Worm (Caenorhabditis elegans): ENCODE measurements around the gene F47E1.20.

Gene F47E1.20

ce11 chrX:9091380-9091779, 42.6 kb downstream of the F47E1.20 start:
- TF ChIP-seq pes-1 (GFP tag; IDR thresholded peaks at IDR 0.05): peak; percentile 85
- no peak for TF ChIP-seq aly-1 (tag; optimal IDR thresholded peaks at IDR 0.05)
- TF ChIP-seq F13C5.2 (tag; optimal IDR thresholded peaks at IDR 0.05): peak; percentile 19
- peak; percentile 40 for TF ChIP-seq ceh-36 (tag; optimal IDR thresholded peaks at IDR 0.05)
- 0 out of 2 replicates have a peak, but pooled peaks have one; percentile 7 for TF ChIP-seq tbx-11 (GFP tag; IDR thresholded peaks at IDR 0.05)
- no peak for TF ChIP-seq ama-1 (optimal IDR thresholded peaks at IDR 0.05)
- peak; percentile 67; the same call in 1 of the 2 replicates for TF ChIP-seq sea-1 (GFP tag; conservative IDR thresholded peaks at IDR 0.05)
- TF ChIP-seq ceh-13 (GFP tag; optimal IDR thresholded peaks at IDR 0.05): no peak
- peak; percentile 66 for TF ChIP-seq tbx-37 (GFP tag; conservative IDR thresholded peaks at IDR 0.05)
- TF ChIP-seq hnd-1 (tag; optimal IDR thresholded peaks at IDR 0.05): peak; percentile 44
- peak; percentile 64 for TF ChIP-seq scrt-1 (GFP tag; IDR thresholded peaks at IDR 0.05)
- TF ChIP-seq flt-1 (GFP tag; IDR thresholded peaks at IDR 0.05): peak; percentile 74
- peak; percentile 9 for TF ChIP-seq ets-7 (tag; optimal IDR thresholded peaks at IDR 0.05)
- TF ChIP-seq hmg-4 (GFP tag; optimal IDR thresholded peaks at IDR 0.05): peak; percentile 40

DNA sequence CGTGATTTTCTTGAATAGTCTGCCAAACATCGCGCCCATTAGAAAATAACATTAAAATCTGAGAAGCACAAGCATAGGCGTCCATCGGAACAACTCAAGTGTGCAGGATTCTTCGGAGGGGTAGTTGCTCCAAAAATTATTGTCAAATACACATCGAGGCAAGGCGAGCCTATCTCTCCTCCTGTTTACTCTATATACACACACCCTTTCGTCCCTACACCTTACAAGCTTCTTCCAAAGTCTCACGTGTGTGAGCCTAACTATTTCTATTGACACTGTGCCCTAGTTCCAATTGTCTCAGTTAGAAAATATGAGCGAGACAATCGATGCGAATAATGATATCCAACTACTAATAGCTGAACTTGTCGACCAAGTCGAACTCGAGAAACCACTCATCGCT, 43.1 kb downstream of the F47E1.20 start:
- TF ChIP-seq scrt-1 (GFP tag; IDR thresholded peaks at IDR 0.05): no peak
- no peak for TF ChIP-seq sea-1 (GFP tag; conservative IDR thresholded peaks at IDR 0.05)
- TF ChIP-seq ets-7 (tag; optimal IDR thresholded peaks at IDR 0.05): no peak

ce11 chrX:9096861-9097260, 48.1 kb downstream of the F47E1.20 start:
- TF ChIP-seq B0310.2 (tag; optimal IDR thresholded peaks at IDR 0.05): no peak
- TF ChIP-seq hmbx-1 (tag; optimal IDR thresholded peaks at IDR 0.05): no peak
- TF ChIP-seq ama-1 (optimal IDR thresholded peaks at IDR 0.05): no peak
- TF ChIP-seq hnd-1 (tag; optimal IDR thresholded peaks at IDR 0.05): no peak
- no peak for TF ChIP-seq ceh-13 (GFP tag; optimal IDR thresholded peaks at IDR 0.05)
- TF ChIP-seq tbx-11 (GFP tag; IDR thresholded peaks at IDR 0.05): no peak
- no peak for TF ChIP-seq ets-7 (tag; optimal IDR thresholded peaks at IDR 0.05)
- TF ChIP-seq pes-1 (GFP tag; IDR thresholded peaks at IDR 0.05): no peak
- no peak for TF ChIP-seq ceh-36 (tag; optimal IDR thresholded peaks at IDR 0.05)
- no peak for TF ChIP-seq hmg-4 (GFP tag; optimal IDR thresholded peaks at IDR 0.05)
- TF ChIP-seq tbx-37 (GFP tag; conservative IDR thresholded peaks at IDR 0.05): no peak

ce11 chrX:9102150-9102549, 53.4 kb downstream of the F47E1.20 start:
- TF ChIP-seq scrt-1 (GFP tag; IDR thresholded peaks at IDR 0.05) (no peak), hmg-4 (GFP tag; optimal IDR thresholded peaks at IDR 0.05) (peak; percentile 74)

ce11 chrX:9103048-9103447, 54.3 kb downstream of the F47E1.20 start:
- TF ChIP-seq pes-1 (GFP tag; IDR thresholded peaks at IDR 0.05) (no peak), tbx-37 (GFP tag; conservative IDR thresholded peaks at IDR 0.05) (no peak), hmg-4 (GFP tag; optimal IDR thresholded peaks at IDR 0.05) (no peak), ets-7 (tag; optimal IDR thresholded peaks at IDR 0.05) (no peak), B0310.2 (tag; optimal IDR thresholded peaks at IDR 0.05) (no peak), hmbx-1 (tag; optimal IDR thresholded peaks at IDR 0.05) (no peak), sea-1 (GFP tag; conservative IDR thresholded peaks at IDR 0.05) (no peak), ama-1 (optimal IDR thresholded peaks at IDR 0.05) (no peak), tbx-11 (GFP tag; IDR thresholded peaks at IDR 0.05) (no peak), F13C5.2 (tag; optimal IDR thresholded peaks at IDR 0.05) (no peak), hnd-1 (tag; optimal IDR thresholded peaks at IDR 0.05) (no peak), aly-1 (tag; optimal IDR thresholded peaks at IDR 0.05) (no peak), flt-1 (GFP tag; IDR thresholded peaks at IDR 0.05) (no peak), ceh-13 (GFP tag; optimal IDR thresholded peaks at IDR 0.05) (no peak), ceh-36 (tag; optimal IDR thresholded peaks at IDR 0.05) (no peak), tra-4 (tag; optimal IDR thresholded peaks at IDR 0.05) (no peak), scrt-1 (GFP tag; IDR thresholded peaks at IDR 0.05) (no peak)

- TF ChIP-seq tbx-37 (GFP tag; conservative IDR thresholded peaks at IDR 0.05) (no peak), ets-7 (tag; optimal IDR thresholded peaks at IDR 0.05) (no peak), F13C5.2 (tag; optimal IDR thresholded peaks at IDR 0.05) (no peak), tra-4 (tag; optimal IDR thresholded peaks at IDR 0.05) (no peak), scrt-1 (GFP tag; IDR thresholded peaks at IDR 0.05) (no peak), aly-1 (tag; optimal IDR thresholded peaks at IDR 0.05) (no peak), tbx-11 (GFP tag; IDR thresholded peaks at IDR 0.05) (no peak), hmbx-1 (tag; optimal IDR thresholded peaks at IDR 0.05) (no peak), sea-1 (GFP tag; conservative IDR thresholded peaks at IDR 0.05) (no peak), B0310.2 (tag; optimal IDR thresholded peaks at IDR 0.05) (no peak), pes-1 (GFP tag; IDR thresholded peaks at IDR 0.05) (no peak), hnd-1 (tag; optimal IDR thresholded peaks at IDR 0.05) (no peak), flt-1 (GFP tag; IDR thresholded peaks at IDR 0.05) (no peak), ceh-36 (tag; optimal IDR thresholded peaks at IDR 0.05) (no peak), ceh-13 (GFP tag; optimal IDR thresholded peaks at IDR 0.05) (no peak), ama-1 (optimal IDR thresholded peaks at IDR 0.05) (no peak), hmg-4 (GFP tag; optimal IDR thresholded peaks at IDR 0.05) (no peak)
Observed at ce11 chrX:9103584-9103983, 54.8 kb downstream of the F47E1.20 start.

ce11 chrX:9104399-9104798, 55.6 kb downstream of the F47E1.20 start:
- TF ChIP-seq hmbx-1 (tag; optimal IDR thresholded peaks at IDR 0.05): no peak
- no peak for TF ChIP-seq pes-1 (GFP tag; IDR thresholded peaks at IDR 0.05)
- TF ChIP-seq hnd-1 (tag; optimal IDR thresholded peaks at IDR 0.05): no peak
- no peak for TF ChIP-seq B0310.2 (tag; optimal IDR thresholded peaks at IDR 0.05)
- no peak for TF ChIP-seq ets-7 (tag; optimal IDR thresholded peaks at IDR 0.05)
- TF ChIP-seq sea-1 (GFP tag; conservative IDR thresholded peaks at IDR 0.05): no peak
- no peak for TF ChIP-seq F13C5.2 (tag; optimal IDR thresholded peaks at IDR 0.05)
- TF ChIP-seq scrt-1 (GFP tag; IDR thresholded peaks at IDR 0.05): no peak
- TF ChIP-seq hmg-4 (GFP tag; optimal IDR thresholded peaks at IDR 0.05): no peak
- no peak for TF ChIP-seq tbx-37 (GFP tag; conservative IDR thresholded peaks at IDR 0.05)
- no peak for TF ChIP-seq aly-1 (tag; optimal IDR thresholded peaks at IDR 0.05)
- TF ChIP-seq ceh-13 (GFP tag; optimal IDR thresholded peaks at IDR 0.05): no peak
- TF ChIP-seq tra-4 (tag; optimal IDR thresholded peaks at IDR 0.05): no peak
- no peak for TF ChIP-seq ceh-36 (tag; optimal IDR thresholded peaks at IDR 0.05)
